Fruit fly (Drosophila melanogaster) whole organism, wandering third instar larva: ENCODE measurements around the gene ScsbetaA.

Source experiments
- Abd-B ChIP-seq: fragments of >200 bp; optimal IDR thresholded peaks from 2 replicates; lab custom pipeline; 2017; ENCODE audit warnings: missing biosample characterization, missing genetic modification characterization
- CG32264 ChIP-seq: fragments of 200-800 bp; sonication (Bioruptor generic); optimal IDR thresholded peaks from 2 replicates; lab custom pipeline; 2016; ENCODE audit warnings: missing biosample characterization, missing genetic modification characterization
- CG9705 ChIP-seq: fragments of 200-800 bp; sonication (Bioruptor generic); optimal IDR thresholded peaks from 2 replicates; lab custom pipeline; 2018; ENCODE audit warnings: missing biosample characterization, mild to moderate bottlenecking, missing genetic modification characterization
- CrebA ChIP-seq: fragments of 200-800 bp; sonication (Bioruptor generic); optimal IDR thresholded peaks from 2 replicates; lab custom pipeline; 2016; ENCODE audit warnings: missing biosample characterization, mild to moderate bottlenecking, missing genetic modification characterization, borderline replicate concordance
- Dfd ChIP-seq: fragments of >200 bp; optimal IDR thresholded peaks from 2 replicates; lab custom pipeline; 2017; ENCODE audit warnings: missing biosample characterization, missing genetic modification characterization
- GATAd ChIP-seq: sonication (Bioruptor generic); optimal IDR thresholded peaks from 2 replicates; lab custom pipeline; 2016; ENCODE audit warnings: missing biosample characterization, missing genetic modification characterization
- HLH106 ChIP-seq: fragments of 200-800 bp; optimal IDR thresholded peaks from 3 replicates; lab custom pipeline; 2019; ENCODE audit warnings: missing biosample characterization, mild to moderate bottlenecking, missing genetic modification characterization, moderate library complexity
- Hnf4 ChIP-seq: fragments of 200-800 bp; sonication (Bioruptor generic); optimal IDR thresholded peaks from 2 replicates; lab custom pipeline; 2016; ENCODE audit warnings: missing biosample characterization, mild to moderate bottlenecking, missing genetic modification characterization
- Hr78 ChIP-seq: fragments of >200 bp; optimal IDR thresholded peaks from 2 replicates; lab custom pipeline; 2017; ENCODE audit warnings: missing biosample characterization, missing genetic modification characterization
- Hr83 ChIP-seq: fragments of 200-300 bp; sonication (Bioruptor generic); optimal IDR thresholded peaks from 2 replicates; lab custom pipeline; 2016; ENCODE audit warnings: missing biosample characterization, mild to moderate bottlenecking, missing genetic modification characterization, moderate library complexity; ENCODE audit not compliant: poor library complexity, severe bottlenecking
- Jra ChIP-seq: sonication (Bioruptor generic); optimal IDR thresholded peaks from 2 replicates; lab custom pipeline; 2016; ENCODE audit warnings: missing biosample characterization, missing genetic modification characterization
- Mio ChIP-seq: sonication (Bioruptor generic); optimal IDR thresholded peaks from 2 replicates; lab custom pipeline; 2016; ENCODE audit warnings: missing biosample characterization, missing genetic modification characterization
- N ChIP-seq: fragments of >200 bp; optimal IDR thresholded peaks from 2 replicates; lab custom pipeline; 2018; ENCODE audit warnings: missing biosample characterization, missing external identifiers, missing genetic modification characterization
- OdsH ChIP-seq: fragments of 200-800 bp; sonication (Bioruptor generic); optimal IDR thresholded peaks from 2 replicates; lab custom pipeline; 2016; ENCODE audit warnings: missing biosample characterization, mild to moderate bottlenecking, missing genetic modification characterization
- Rel ChIP-seq, 2 experiments: fragments of 200-800 bp; sonication (Bioruptor generic) in 1 of 2; optimal IDR thresholded peaks; 2 replicates in 1 of 2; 3 replicates in 1 of 2; lab custom pipeline; 2016 to 2019; ENCODE audit warnings: mild to moderate bottlenecking in 2 of 2, missing biosample characterization in 2 of 2, missing genetic modification characterization in 2 of 2, moderate library complexity in 1 of 2
- Sp1 ChIP-seq: fragments of 200-800 bp; sonication (Bioruptor generic); optimal IDR thresholded peaks from 3 replicates; lab custom pipeline; 2019; ENCODE audit warnings: missing biosample characterization, mild to moderate bottlenecking, missing genetic modification characterization, moderate library complexity
- Vsx2 ChIP-seq: fragments of 200-300, 225-300 bp; sonication (Bioruptor generic); optimal IDR thresholded peaks from 2 replicates; lab custom pipeline; 2018; ENCODE audit warnings: missing biosample characterization, missing genetic modification characterization; ENCODE audit not compliant: partially characterized antibody
- br ChIP-seq: fragments of 200-800 bp; sonication (Bioruptor generic); optimal IDR thresholded peaks from 2 replicates; lab custom pipeline; 2016; ENCODE audit warnings: missing biosample characterization, missing genetic modification characterization
- brk ChIP-seq: fragments of 200-800 bp; sonication (Bioruptor generic); optimal IDR thresholded peaks from 2 replicates; lab custom pipeline; 2016; ENCODE audit warnings: missing biosample characterization, mild to moderate bottlenecking, missing genetic modification characterization
- dl ChIP-seq, 2 experiments: fragments of 175-275, 200-275 bp in 1 of 2; fragments of 200-275 bp in 1 of 2; sonication (Bioruptor generic); optimal IDR thresholded peaks; lab custom pipeline; 2018; ENCODE audit warnings: mild to moderate bottlenecking in 2 of 2, missing biosample characterization in 2 of 2, missing genetic modification characterization in 2 of 2, moderate library complexity in 2 of 2; ENCODE audit not compliant: partially characterized antibody in 2 of 2, insufficient read depth in 1 of 2
- dsf ChIP-seq: sonication (Bioruptor generic); optimal IDR thresholded peaks from 2 replicates; lab custom pipeline; 2016; ENCODE audit warnings: missing biosample characterization, missing genetic modification characterization, borderline replicate concordance
- ey ChIP-seq: fragments of 200-800 bp; sonication (Bioruptor generic); optimal IDR thresholded peaks from 2 replicates; lab custom pipeline; 2016; ENCODE audit warnings: missing biosample characterization, missing genetic modification characterization
- foxo ChIP-seq, 2 experiments: fragments of 200-800 bp; sonication (Bioruptor generic); optimal IDR thresholded peaks; 2 replicates in 1 of 2; 3 replicates in 1 of 2; lab custom pipeline; 2016 to 2017; ENCODE audit warnings: missing biosample characterization in 2 of 2, missing genetic modification characterization in 2 of 2
- fru ChIP-seq: fragments of 200-800 bp; sonication (Bioruptor generic); optimal IDR thresholded peaks from 3 replicates; lab custom pipeline; 2016; ENCODE audit warnings: missing biosample characterization, mild to moderate bottlenecking, missing genetic modification characterization
- h ChIP-seq: fragments of 200-800 bp; sonication (Bioruptor generic); optimal IDR thresholded peaks from 3 replicates; lab custom pipeline; 2016; ENCODE audit warnings: missing biosample characterization, mild to moderate bottlenecking, missing genetic modification characterization
- jim ChIP-seq: fragments of 175-275, 200-325 bp; sonication (Bioruptor generic); optimal IDR thresholded peaks from 2 replicates; lab custom pipeline; 2016; ENCODE audit warnings: missing biosample characterization, mild to moderate bottlenecking, missing genetic modification characterization
- lola ChIP-seq: fragments of >200 bp; optimal IDR thresholded peaks from 2 replicates; lab custom pipeline; 2017; ENCODE audit warnings: missing biosample characterization, missing genetic modification characterization
- pan ChIP-seq: fragments of >200 bp; optimal IDR thresholded peaks from 2 replicates; lab custom pipeline; 2017
- psq ChIP-seq: fragments of 200-800 bp; sonication (Bioruptor generic); optimal IDR thresholded peaks from 3 replicates; lab custom pipeline; 2017; ENCODE audit warnings: missing biosample characterization, mild to moderate bottlenecking, missing genetic modification characterization, moderate library complexity
- rgr ChIP-seq: fragments of 200-800 bp; sonication (Bioruptor generic); optimal IDR thresholded peaks from 3 replicates; lab custom pipeline; 2016; ENCODE audit warnings: missing biosample characterization, mild to moderate bottlenecking, missing genetic modification characterization
- sv ChIP-seq: fragments of 200-800 bp; sonication (Bioruptor generic); optimal IDR thresholded peaks from 3 replicates; lab custom pipeline; 2016; ENCODE audit warnings: missing biosample characterization, missing genetic modification characterization
- tai ChIP-seq: sonication (Bioruptor generic); optimal IDR thresholded peaks from 2 replicates; lab custom pipeline; 2016; ENCODE audit warnings: missing biosample characterization, missing genetic modification characterization
- usp ChIP-seq: fragments of >200 bp; optimal IDR thresholded peaks from 2 replicates; lab custom pipeline; 2017; ENCODE audit warnings: missing biosample characterization, missing genetic modification characterization
- woc ChIP-seq: sonication (Bioruptor generic); optimal IDR thresholded peaks from 2 replicates; lab custom pipeline; 2016; ENCODE audit warnings: missing biosample characterization, mild to moderate bottlenecking, missing genetic modification characterization

ScsbetaA gene

dm6 chr3R:8938494-8939404, at the start of gene ScsbetaA:
TSS of gene ScsbetaA (plus strand) at chr3R:8938724.
- TF ChIP-seq Mio (GFP tag; lab: Kevin White, UChicago) (no peak), Abd-B (GFP tag; lab: Kevin White, UChicago) (no peak), Jra (GFP tag; lab: Kevin White, UChicago) (no peak), rgr (GFP tag; lab: Kevin White, UChicago) (peak; percentile 34), Hr83 (no peak), Hnf4 (GFP tag; lab: Kevin White, UChicago) (peak; percentile 7), tai (GFP tag; lab: Kevin White, UChicago) (peak; percentile 32), h (GFP tag; lab: Kevin White, UChicago) (peak; percentile 13), OdsH (GFP tag; lab: Kevin White, UChicago) (peak; percentile 18), br (GFP tag; lab: Kevin White, UChicago) (peak; percentile 6), jim (GFP tag; lab: Kevin White, UChicago) (no peak), Rel (GFP tag; optimal IDR thresholded peaks at IDR 0.05; lab: Kevin White, UChicago) (no peak), Rel (tag; optimal IDR thresholded peaks at IDR 0.05; lab: Kevin White, UChicago) (peak; percentile 60), CrebA (GFP tag; lab: Kevin White, UChicago) (no peak), ey (GFP tag; lab: Kevin White, UChicago) (no peak)

dm6 chr3R:8890441-8890840, 48.1 kb upstream of the ScsbetaA start:
- TF ChIP-seq dsf (GFP tag; lab: Kevin White, UChicago), result no peak
- peak; percentile 21 for TF ChIP-seq rgr (GFP tag; lab: Kevin White, UChicago)

- TF ChIP-seq br (GFP tag; lab: Kevin White, UChicago) (no peak), lola (no peak), Vsx2 (GFP tag; lab: Kevin White, UChicago) (no peak), tai (GFP tag; lab: Kevin White, UChicago) (no peak), GATAd (no peak), jim (GFP tag; lab: Kevin White, UChicago) (no peak), foxo (GFP tag; optimal IDR thresholded peaks at IDR 0.05; lab: Kevin White, UChicago) (no peak), CG9705 (GFP tag; lab: Kevin White, UChicago) (no peak), dl (GFP tag; optimal IDR thresholded peaks at IDR 0.05; lab: Kevin White, UChicago; ENCODE audit: insufficient read depth in 1 of 2, partially characterized antibody in 2 of 2) (no peak), brk (GFP tag; lab: Kevin White, UChicago) (no peak), OdsH (GFP tag; lab: Kevin White, UChicago) (no peak), HLH106 (tag; lab: Kevin White, UChicago) (no peak), Hnf4 (GFP tag; lab: Kevin White, UChicago) (no peak), ey (GFP tag; lab: Kevin White, UChicago) (no peak), Mio (GFP tag; lab: Kevin White, UChicago) (no peak)
These were observed 46.8 kb upstream of the ScsbetaA start for dm6 chr3R:8891675-8892074.

dm6 chr3R:8892993-8893670, 45.4 kb upstream of the ScsbetaA start:
- TF ChIP-seq rgr (GFP tag; lab: Kevin White, UChicago) (peak; percentile 68), foxo (GFP tag; optimal IDR thresholded peaks at IDR 0.05; lab: Kevin White, UChicago) (peak in 1 of 2 experiments; percentile 57), br (GFP tag; lab: Kevin White, UChicago) (peak; percentile 3), HLH106 (tag; lab: Kevin White, UChicago) (peak; percentile 41), psq (GFP tag; lab: Kevin White, UChicago) (peak; percentile 24), woc (GFP tag; lab: Kevin White, UChicago) (peak; percentile 50), dsf (GFP tag; lab: Kevin White, UChicago) (no peak), brk (GFP tag; lab: Kevin White, UChicago) (peak; percentile 26), Abd-B (GFP tag; lab: Kevin White, UChicago) (no peak), Rel (GFP tag; optimal IDR thresholded peaks at IDR 0.05; lab: Kevin White, UChicago) (no peak), Rel (tag; optimal IDR thresholded peaks at IDR 0.05; lab: Kevin White, UChicago) (no peak), sv (GFP tag; lab: Kevin White, UChicago) (no peak), N (GFP tag; lab: Kevin White, UChicago) (no peak), ey (GFP tag; lab: Kevin White, UChicago) (peak; percentile 60), fru (peak; percentile 64), lola (no peak), Sp1 (peak; percentile 22), pan (lab: Kevin White, UChicago) (no peak), Vsx2 (GFP tag; lab: Kevin White, UChicago) (no peak), Hr78 (GFP tag; lab: Kevin White, UChicago) (no peak), h (GFP tag; lab: Kevin White, UChicago) (peak; percentile 62), Hr83 (no peak), CG9705 (GFP tag; lab: Kevin White, UChicago) (no peak), Dfd (no peak), CG32264 (GFP tag; lab: Kevin White, UChicago) (no peak), OdsH (GFP tag; lab: Kevin White, UChicago) (peak; percentile 47), tai (GFP tag; lab: Kevin White, UChicago) (no peak), usp (GFP tag; lab: Kevin White, UChicago) (no peak), Hnf4 (GFP tag; lab: Kevin White, UChicago) (peak; percentile 46)
